Worm (Caenorhabditis elegans): ENCODE data around the gene C01G12.13.

ce11 chrII:14598367-14598766 is 21.8 kb downstream of the C01G12.13 start:
- TF ChIP-seq B0019.2 (GFP tag; conservative IDR thresholded peaks at IDR 0.05) (no peak), Y79H2A.3 (GFP tag; conservative IDR thresholded peaks at IDR 0.05) (no peak), unc-130 (GFP tag; optimal IDR thresholded peaks at IDR 0.05) (no peak), pha-4 (tag; optimal IDR thresholded peaks at IDR 0.05) (no peak), nhr-27 (tag; optimal IDR thresholded peaks at IDR 0.05) (no peak), F33H1.4 (GFP tag; IDR thresholded peaks at IDR 0.05) (no peak), fkh-3 (tag; optimal IDR thresholded peaks at IDR 0.05) (no peak), ets-4 (GFP tag; optimal IDR thresholded peaks at IDR 0.05) (no peak), F23B12.7 (tag; optimal IDR thresholded peaks at IDR 0.05; ENCODE audit: insufficient read depth) (peak; percentile 6), aptf-2 (GFP tag; conservative IDR thresholded peaks at IDR 0.05) (no peak), F39B2.1 (GFP tag; IDR thresholded peaks at IDR 0.05) (no peak)
